Fruit fly (Drosophila melanogaster) whole organism, prepupa: ENCODE results near the gene EMC3.

Experiments
- CG10631 ChIP-seq: fragments of 200-800 bp; sonication (Bioruptor generic); optimal IDR thresholded peaks from 2 replicates; lab custom pipeline; 2016; ENCODE audit warnings: missing biosample characterization, missing genetic modification characterization
- CG11294 ChIP-seq: fragments of 200-800 bp; sonication (Bioruptor generic); IDR thresholded peaks from 2 replicates; pipeline ENCODE4 v1.3.6; 2022; ENCODE audit warnings: missing biosample characterization, missing genetic modification characterization
- CG1621 ChIP-seq: fragments of 200-800 bp; sonication (Bioruptor generic); optimal IDR thresholded peaks from 3 replicates; lab custom pipeline; 2018; ENCODE audit warnings: missing biosample characterization, mild to moderate bottlenecking, missing genetic modification characterization
- CG16779 ChIP-seq: fragments of 200-800 bp; sonication (Bioruptor generic); optimal IDR thresholded peaks from 3 replicates; lab custom pipeline; 2017; ENCODE audit warnings: missing biosample characterization, mild to moderate bottlenecking, missing genetic modification characterization
- CG3032 ChIP-seq: fragments of 200-800 bp; optimal IDR thresholded peaks from 2 replicates; lab custom pipeline; 2019; ENCODE audit warnings: missing biosample characterization, mild to moderate bottlenecking, missing genetic modification characterization, moderate library complexity
- CG31627 ChIP-seq: fragments of 200-800 bp; sonication (Bioruptor generic); optimal IDR thresholded peaks from 3 replicates; lab custom pipeline; 2016; ENCODE audit warnings: missing biosample characterization, missing genetic modification characterization
- CG32006 ChIP-seq: fragments of 200-800 bp; sonication (Bioruptor generic); optimal IDR thresholded peaks from 3 replicates; lab custom pipeline; 2017; ENCODE audit warnings: missing biosample characterization, mild to moderate bottlenecking, missing genetic modification characterization
- CG4318 ChIP-seq: fragments of 200-800 bp; sonication (Bioruptor generic); optimal IDR thresholded peaks from 3 replicates; lab custom pipeline; 2017; ENCODE audit warnings: missing biosample characterization, mild to moderate bottlenecking, missing genetic modification characterization
- CG6163 ChIP-seq: fragments of 200-800 bp; sonication (Bioruptor generic); IDR thresholded peaks from 3 replicates; pipeline ENCODE4 v1.3.6; 2022; ENCODE audit warnings: missing biosample characterization, missing genetic modification characterization
- CG6276 ChIP-seq: fragments of 200-800 bp; sonication (Bioruptor generic); optimal IDR thresholded peaks from 2 replicates; lab custom pipeline; 2017; ENCODE audit warnings: missing biosample characterization, mild to moderate bottlenecking, missing genetic modification characterization
- CG6792 ChIP-seq: fragments of 200-800 bp; sonication (Bioruptor generic); optimal IDR thresholded peaks from 3 replicates; lab custom pipeline; 2016; ENCODE audit warnings: missing biosample characterization, missing genetic modification characterization
- CG6808 ChIP-seq: fragments of 200-800 bp; sonication (Bioruptor generic); optimal IDR thresholded peaks from 3 replicates; lab custom pipeline; 2017; ENCODE audit warnings: missing biosample characterization, missing genetic modification characterization, mild to moderate bottlenecking, moderate library complexity, missing genetic modification reagents
- CG8119 ChIP-seq: fragments of 200-800 bp; sonication (Bioruptor generic); IDR thresholded peaks from 3 replicates; pipeline ENCODE4 v1.3.6; 2022; ENCODE audit warnings: missing biosample characterization, missing genetic modification characterization
- CG8319 ChIP-seq: fragments of 200-800 bp; sonication (Bioruptor generic); optimal IDR thresholded peaks from 3 replicates; lab custom pipeline; 2016; ENCODE audit warnings: missing biosample characterization, missing genetic modification characterization
- CG8632 ChIP-seq: fragments of 200-800 bp; sonication (Bioruptor generic); optimal IDR thresholded peaks from 3 replicates; lab custom pipeline; 2016; ENCODE audit warnings: missing biosample characterization, missing genetic modification characterization
- Eip75B ChIP-seq: fragments of 200-800 bp; sonication (Bioruptor generic); optimal IDR thresholded peaks from 3 replicates; lab custom pipeline; 2016; ENCODE audit warnings: missing biosample characterization, missing genetic modification characterization
- Eip78C ChIP-seq: fragments of 200-800 bp; sonication (Bioruptor generic); peaks from one replicate; lab custom pipeline; 2016; ENCODE audit warnings: missing biosample characterization, missing genetic modification characterization
- Eip93F ChIP-seq: fragments of 200-800 bp; sonication (Bioruptor generic); optimal IDR thresholded peaks from 2 replicates; lab custom pipeline; 2016; ENCODE audit warnings: missing biosample characterization, mild to moderate bottlenecking, missing genetic modification characterization
- Ets96B ChIP-seq: fragments of 200-800 bp; optimal IDR thresholded peaks from 2 replicates; lab custom pipeline; 2019; ENCODE audit warnings: missing biosample characterization, mild to moderate bottlenecking, missing genetic modification characterization, moderate library complexity
- Gug ChIP-seq: fragments of 200-800 bp; sonication (Bioruptor generic); IDR thresholded peaks from 2 replicates; pipeline ENCODE4 v1.3.6; 2022; ENCODE audit warnings: missing biosample characterization, missing genetic modification characterization
- Met ChIP-seq: fragments of 200-800 bp; sonication (Bioruptor generic); optimal IDR thresholded peaks from 3 replicates; lab custom pipeline; 2016; ENCODE audit warnings: missing biosample characterization, missing genetic modification characterization
- Sox15 ChIP-seq: fragments of 200-800 bp; sonication (Bioruptor generic); optimal IDR thresholded peaks from 3 replicates; lab custom pipeline; 2016; ENCODE audit warnings: missing biosample characterization, missing genetic modification characterization
- acj6 ChIP-seq: fragments of 200-800 bp; sonication (Bioruptor generic); optimal IDR thresholded peaks from 3 replicates; lab custom pipeline; 2016; ENCODE audit warnings: missing biosample characterization, missing genetic modification characterization
- cyc ChIP-seq: fragments of 200-800 bp; sonication (Bioruptor generic); optimal IDR thresholded peaks from 3 replicates; lab custom pipeline; 2016; ENCODE audit warnings: missing biosample characterization, missing genetic modification characterization
- dac ChIP-seq: fragments of 200-800 bp; sonication (Bioruptor generic); optimal IDR thresholded peaks from 2 replicates; lab custom pipeline; 2017; ENCODE audit warnings: missing biosample characterization, mild to moderate bottlenecking, missing genetic modification characterization
- dsx ChIP-seq: fragments of 200-800 bp; optimal IDR thresholded peaks from 3 replicates; lab custom pipeline; 2019; ENCODE audit warnings: missing biosample characterization, mild to moderate bottlenecking, missing genetic modification characterization, moderate library complexity; ENCODE audit not compliant: poor library complexity, severe bottlenecking
- esn ChIP-seq: fragments of 200-800 bp; sonication (Bioruptor generic); optimal IDR thresholded peaks from 2 replicates; lab custom pipeline; 2016; ENCODE audit warnings: missing biosample characterization, mild to moderate bottlenecking, missing genetic modification characterization, moderate library complexity
- fd59A ChIP-seq: fragments of 200-800 bp; sonication (Bioruptor generic); optimal IDR thresholded peaks from 2 replicates; lab custom pipeline; 2017; ENCODE audit warnings: missing biosample characterization, mild to moderate bottlenecking, missing genetic modification characterization, missing genetic modification reagents
- fkh ChIP-seq: fragments of 200-800 bp; sonication (Bioruptor generic); optimal IDR thresholded peaks from 3 replicates; lab custom pipeline; 2017; ENCODE audit warnings: missing biosample characterization, mild to moderate bottlenecking, missing genetic modification characterization, moderate library complexity
- net ChIP-seq: fragments of 200-800 bp; sonication (Bioruptor generic); optimal IDR thresholded peaks from 3 replicates; lab custom pipeline; 2016; ENCODE audit warnings: missing biosample characterization, missing genetic modification characterization
- pdm3 ChIP-seq: fragments of 200-800 bp; sonication (Bioruptor generic); optimal IDR thresholded peaks from 3 replicates; lab custom pipeline; 2016; ENCODE audit warnings: missing biosample characterization, missing genetic modification characterization
- salr ChIP-seq, 2 experiments: fragments of 200-800 bp; sonication (Bioruptor generic); optimal IDR thresholded peaks; 3 replicates each; lab custom pipeline; 2016 to 2018; ENCODE audit warnings: missing biosample characterization in 2 of 2, missing genetic modification characterization in 2 of 2, mild to moderate bottlenecking in 1 of 2
- spab ChIP-seq: fragments of 200-800 bp; sonication (Bioruptor generic); optimal IDR thresholded peaks from 2 replicates; lab custom pipeline; 2017; ENCODE audit warnings: missing biosample characterization, mild to moderate bottlenecking, missing genetic modification characterization, missing genetic modification reagents
- svp ChIP-seq: fragments of 200-800 bp; sonication (Bioruptor generic); peaks from one replicate; lab custom pipeline; 2016; ENCODE audit warnings: missing biosample characterization, missing genetic modification characterization
- vri ChIP-seq: fragments of 200-800 bp; sonication (Bioruptor generic); optimal IDR thresholded peaks from 3 replicates; lab custom pipeline; 2016; ENCODE audit warnings: missing biosample characterization, mild to moderate bottlenecking, missing genetic modification characterization

The EMC3 gene

dm6 chr2L:10688764-10689163, 43.5 kb downstream of the EMC3 start:
- TF ChIP-seq CG6808 (GFP tag; lab: Kevin White, UChicago) (no peak), CG31627 (GFP tag; lab: Kevin White, UChicago) (no peak), CG16779 (no peak), esn (GFP tag; lab: Kevin White, UChicago) (no peak), CG11294 (GFP tag; lab: Robert Waterston, UW) (no peak), CG8319 (GFP tag; lab: Kevin White, UChicago) (no peak), Eip75B (no peak), cyc (GFP tag; lab: Kevin White, UChicago) (no peak), CG8119 (no peak), acj6 (GFP tag; lab: Kevin White, UChicago) (no peak), CG8632 (GFP tag; lab: Kevin White, UChicago) (no peak), svp (no peak), CG1621 (no peak), CG6163 (no peak), Met (GFP tag; lab: Kevin White, UChicago) (no peak), dsx (no peak), Gug (GFP tag; lab: Robert Waterston, UW) (no peak), Eip93F (GFP tag; lab: Kevin White, UChicago) (no peak), dac (no peak)
- TF ChIP-seq, all 60 proteins: peak for 0

DNA sequence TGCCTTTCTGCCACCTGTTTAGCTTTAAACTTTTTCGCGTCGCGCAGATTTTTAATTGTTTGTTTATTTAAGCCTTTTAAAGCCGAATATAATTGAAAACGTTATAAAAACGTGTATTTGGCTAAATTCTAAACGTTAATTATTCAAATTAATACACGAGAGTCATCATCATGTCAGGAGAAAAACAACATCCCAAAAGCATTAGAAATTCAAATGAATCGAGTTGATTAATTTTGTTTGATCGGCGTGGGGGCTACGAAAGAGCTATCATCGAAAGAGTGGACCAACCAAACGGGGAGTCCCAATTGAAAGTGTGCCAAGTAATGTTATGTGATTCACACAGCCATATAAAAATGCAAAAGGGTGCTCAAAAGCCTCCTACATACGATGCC, 44.4 kb downstream of the EMC3 start:
- TF ChIP-seq CG8319 (GFP tag; lab: Kevin White, UChicago): no peak
- TF ChIP-seq CG8119: no peak
- no peak for TF ChIP-seq CG6792 (GFP tag; lab: Kevin White, UChicago)
- no peak for TF ChIP-seq salr (GFP tag; optimal IDR thresholded peaks at IDR 0.05; lab: Kevin White, UChicago)
- no peak for TF ChIP-seq spab (GFP tag; lab: Kevin White, UChicago)
- TF ChIP-seq dsx: no peak
- TF ChIP-seq CG32006: no peak

DNA sequence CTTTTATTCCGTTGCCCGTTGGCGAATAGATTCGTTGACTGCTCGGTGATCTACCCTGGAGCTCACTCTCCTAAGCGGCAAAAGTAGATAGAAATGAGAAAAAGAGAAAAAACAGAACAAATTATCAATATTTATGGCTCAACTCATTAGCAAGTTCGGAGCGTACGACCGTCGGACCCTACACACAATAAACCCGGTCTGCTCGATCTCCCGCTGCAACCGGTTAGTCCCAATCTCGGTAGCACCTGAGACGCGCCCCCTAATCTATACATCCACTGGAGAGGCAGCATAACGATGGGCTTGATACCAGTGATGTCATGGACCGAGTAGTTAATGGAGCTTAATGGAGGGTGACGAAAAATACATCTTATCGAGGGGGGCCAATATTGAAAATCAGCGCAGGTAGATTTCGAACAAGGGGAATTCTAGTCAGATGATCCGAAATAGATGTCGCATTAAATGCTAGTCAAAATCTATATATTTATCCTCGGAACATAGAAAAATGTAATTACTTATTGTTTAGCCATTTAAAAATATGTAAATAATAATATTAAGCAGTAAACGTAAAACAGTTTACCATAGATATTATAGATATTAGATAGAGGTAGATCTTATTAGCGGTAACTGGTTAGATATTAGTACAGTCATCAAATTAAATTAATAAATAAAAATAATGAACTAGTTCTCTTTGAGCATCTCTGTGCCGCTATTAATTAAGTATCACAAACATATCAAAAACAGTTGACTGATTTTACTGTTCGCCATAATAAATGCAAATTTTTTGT, 45.0 kb downstream of the EMC3 start, which contains the start of gene CG7296:
CG7296 (minus strand) TSS at position 58 of the 785 bp plus-strand sequence.
- TF ChIP-seq CG1621: peak; percentile 33
- TF ChIP-seq CG32006: no peak
- TF ChIP-seq Eip78C (GFP tag; lab: Kevin White, UChicago): peak; percentile 10

- TF ChIP-seq CG6808 (GFP tag; lab: Kevin White, UChicago) (no peak), CG3032 (tag; lab: Kevin White, UChicago) (no peak), salr (GFP tag; optimal IDR thresholded peaks at IDR 0.05; lab: Kevin White, UChicago) (no peak), CG10631 (GFP tag; lab: Kevin White, UChicago) (no peak), cyc (GFP tag; lab: Kevin White, UChicago) (no peak), net (GFP tag; lab: Kevin White, UChicago) (no peak), CG16779 (no peak), vri (GFP tag; lab: Kevin White, UChicago) (no peak), Sox15 (GFP tag; lab: Kevin White, UChicago) (no peak), fkh (GFP tag; lab: Kevin White, UChicago) (no peak), CG1621 (no peak), CG6276 (GFP tag; lab: Kevin White, UChicago) (no peak), CG6792 (GFP tag; lab: Kevin White, UChicago) (no peak), CG4318 (no peak)
Measured at dm6 chr2L:10685666-10686065, 46.6 kb downstream of the EMC3 start.

dm6 chr2L:10684309-10684708, 47.9 kb downstream of the EMC3 start, which contains the start of gene CG7299:
CG7299 (minus strand) TSS chr2L:10684409.
- TF ChIP-seq Met (GFP tag; lab: Kevin White, UChicago) (no peak), pdm3 (no peak), Ets96B (tag; lab: Kevin White, UChicago) (no peak), fd59A (GFP tag; lab: Kevin White, UChicago) (no peak), Eip75B (no peak)
